Fruit fly (Drosophila melanogaster) whole organism, embryonic: Measurements from ENCODE around the gene CG14642.

ENCODE experiments used
- BEAF-32 ChIP-seq: fragments of 200-800 bp; sonication (Bioruptor generic); optimal IDR thresholded peaks from 3 replicates; lab custom pipeline; 2017; ENCODE audit warnings: missing biosample characterization, missing genetic modification characterization, mild to moderate bottlenecking, moderate library complexity, missing genetic modification reagents
- CG12104 ChIP-seq: fragments of 200-800 bp; sonication (Bioruptor generic); optimal IDR thresholded peaks from 3 replicates; lab custom pipeline; 2016; ENCODE audit warnings: missing biosample characterization, missing genetic modification characterization
- CG13296 ChIP-seq: fragments of 200-800 bp; sonication (Bioruptor generic); optimal IDR thresholded peaks from 3 replicates; lab custom pipeline; 2018; ENCODE audit warnings: missing biosample characterization, mild to moderate bottlenecking, missing genetic modification characterization
- CG13775 ChIP-seq: fragments of 200-800 bp; sonication (Bioruptor generic); optimal IDR thresholded peaks from 3 replicates; lab custom pipeline; 2017; ENCODE audit warnings: missing biosample characterization, mild to moderate bottlenecking, missing genetic modification characterization
- CG13894 ChIP-seq: fragments of 200-800 bp; sonication (Bioruptor generic); optimal IDR thresholded peaks from 3 replicates; lab custom pipeline; 2018; ENCODE audit warnings: missing biosample characterization, mild to moderate bottlenecking, missing genetic modification characterization, moderate library complexity
- CG17186 ChIP-seq: fragments of 200-800 bp; sonication (Bioruptor generic); optimal IDR thresholded peaks from 3 replicates; lab custom pipeline; 2017; ENCODE audit warnings: missing biosample characterization, missing genetic modification reagents, missing genetic modification characterization
- CG2199 ChIP-seq: fragments of 200-800 bp; sonication (Bioruptor generic); IDR thresholded peaks from 3 replicates; pipeline ENCODE4 v1.3.6; 2022; ENCODE audit warnings: missing biosample characterization, missing genetic modification characterization
- CG7271 ChIP-seq: fragments of 200-800 bp; sonication (Bioruptor generic); optimal IDR thresholded peaks from 2 replicates; lab custom pipeline; 2018; ENCODE audit warnings: missing biosample characterization, mild to moderate bottlenecking, missing genetic modification characterization, moderate library complexity
- Dref ChIP-seq: fragments of 200-800 bp; sonication (Bioruptor generic); IDR thresholded peaks from 2 replicates; pipeline ENCODE4 v1.3.6; 2022; ENCODE audit warnings: missing biosample characterization, missing genetic modification characterization
- Ets65A ChIP-seq: fragments of 200-800 bp; sonication (Bioruptor generic); peaks from one replicate; lab custom pipeline; 2016; ENCODE audit warnings: missing biosample characterization, missing genetic modification characterization
- Hey ChIP-seq: fragments of 200-800 bp; sonication (Bioruptor generic); optimal IDR thresholded peaks from 3 replicates; lab custom pipeline; 2018; ENCODE audit warnings: missing biosample characterization, mild to moderate bottlenecking, missing genetic modification characterization
- Med ChIP-seq: fragments of 200-800 bp; sonication (Bioruptor generic); peaks from one replicate; lab custom pipeline; 2016; ENCODE audit warnings: missing biosample characterization, missing genetic modification characterization, mild to moderate bottlenecking, inconsistent platforms, moderate library complexity
- Meics ChIP-seq: fragments of 200-800 bp; sonication (Bioruptor generic); optimal IDR thresholded peaks from 2 replicates; lab custom pipeline; 2017; ENCODE audit warnings: missing biosample characterization, mild to moderate bottlenecking, missing genetic modification characterization
- Pdp1 ChIP-seq, 2 experiments: fragments of 200-800 bp; sonication (Bioruptor generic); optimal IDR thresholded peaks; 3 replicates each; lab custom pipeline; 2016; ENCODE audit warnings: missing biosample characterization in 2 of 2, missing genetic modification characterization in 2 of 2, mild to moderate bottlenecking in 1 of 2, moderate library complexity in 1 of 2
- Ptx1 ChIP-seq: fragments of 200-800 bp; sonication (Bioruptor generic); IDR thresholded peaks from 2 replicates; pipeline ENCODE4 v1.3.6; 2022; ENCODE audit warnings: missing biosample characterization, missing genetic modification characterization
- Rx ChIP-seq: fragments of 200-800 bp; sonication (Bioruptor generic); IDR thresholded peaks from 2 replicates; pipeline ENCODE4 v1.3.6; 2022; ENCODE audit warnings: missing biosample characterization, missing genetic modification characterization
- Sry-δ ChIP-seq: fragments of 200-800 bp; sonication (Bioruptor generic); optimal IDR thresholded peaks from 2 replicates; lab custom pipeline; 2016; ENCODE audit warnings: missing biosample characterization, missing genetic modification characterization
- Usf ChIP-seq: fragments of 200-800 bp; sonication (Bioruptor generic); optimal IDR thresholded peaks from 2 replicates; lab custom pipeline; 2017; ENCODE audit warnings: missing genotype, missing biosample characterization, missing genetic modification characterization
- abd-A ChIP-seq: fragments of 200-800 bp; sonication (Bioruptor generic); optimal IDR thresholded peaks from 3 replicates; lab custom pipeline; 2019; ENCODE audit warnings: missing biosample characterization, mild to moderate bottlenecking, missing genetic modification characterization, moderate library complexity
- amos ChIP-seq: fragments of 200-800 bp; sonication (Bioruptor generic); IDR thresholded peaks from 2 replicates; pipeline ENCODE4 v1.3.6; 2022; ENCODE audit warnings: missing biosample characterization, missing genetic modification characterization; ENCODE audit not compliant: partially characterized antibody
- chinmo ChIP-seq: fragments of 200-800 bp; sonication (Bioruptor generic); IDR thresholded peaks from 4 replicates; pipeline ENCODE4 v1.3.6; 2022; ENCODE audit warnings: missing biosample characterization, missing genetic modification characterization; ENCODE audit not compliant: partially characterized antibody
- ci ChIP-seq: fragments of 200-800 bp; sonication (Bioruptor generic); IDR thresholded peaks from 3 replicates; pipeline ENCODE4 v1.3.6; 2022; ENCODE audit warnings: missing biosample characterization, missing genetic modification characterization
- crol ChIP-seq: fragments of 200-800 bp; sonication (Bioruptor generic); IDR thresholded peaks from 2 replicates; pipeline ENCODE4 v1.3.6; 2022; ENCODE audit warnings: missing biosample characterization, missing genetic modification characterization
- gsb-n ChIP-seq: fragments of 200-800 bp; sonication (Bioruptor generic); optimal IDR thresholded peaks from 3 replicates; lab custom pipeline; 2018; ENCODE audit warnings: missing biosample characterization, mild to moderate bottlenecking, missing genetic modification characterization
- lov ChIP-seq, 2 experiments: fragments of 200-800 bp in 1 of 2; fragments of >200 bp in 1 of 2; sonication (Bioruptor generic) in 1 of 2; IDR thresholded peaks in 1 of 2; optimal IDR thresholded peaks in 1 of 2; 2 replicates in 1 of 2; 3 replicates in 1 of 2; pipeline versions ENCODE4 v1.3.6 to Lab custom; 2017 to 2022; ENCODE audit warnings: missing biosample characterization in 1 of 2, missing genetic modification characterization in 1 of 2
- nerfin-1 ChIP-seq: fragments of 200-800 bp; sonication (Bioruptor generic); optimal IDR thresholded peaks from 3 replicates; lab custom pipeline; 2019; ENCODE audit warnings: missing biosample characterization, mild to moderate bottlenecking, missing genetic modification characterization, moderate library complexity
- nom ChIP-seq: fragments of 200-800 bp; sonication (Bioruptor generic); optimal IDR thresholded peaks from 2 replicates; lab custom pipeline; 2017; ENCODE audit warnings: missing biosample characterization, missing genetic modification characterization, mild to moderate bottlenecking, moderate library complexity, missing genetic modification reagents
- onecut ChIP-seq: fragments of 200-800 bp; sonication (Bioruptor generic); IDR thresholded peaks from 2 replicates; pipeline ENCODE4 v1.3.6; 2022; ENCODE audit warnings: missing biosample characterization, missing genetic modification characterization
- pros ChIP-seq: fragments of 200-800 bp; sonication (Bioruptor generic); optimal IDR thresholded peaks from 3 replicates; lab custom pipeline; 2019; ENCODE audit warnings: missing biosample characterization, mild to moderate bottlenecking, missing genetic modification characterization, moderate library complexity
- tap ChIP-seq: fragments of 200-800 bp; optimal IDR thresholded peaks from 3 replicates; lab custom pipeline; 2019; ENCODE audit warnings: missing biosample characterization, mild to moderate bottlenecking, missing genetic modification characterization, moderate library complexity
- trem ChIP-seq: fragments of 200-800 bp; optimal IDR thresholded peaks from 3 replicates; lab custom pipeline; 2019; ENCODE audit warnings: missing biosample characterization, mild to moderate bottlenecking, missing genetic modification characterization, moderate library complexity
- unc-4 ChIP-seq: fragments of 200-800 bp; sonication (Bioruptor generic); IDR thresholded peaks from 2 replicates; pipeline ENCODE4 v1.3.6; 2022; ENCODE audit warnings: missing biosample characterization, missing genetic modification characterization; ENCODE audit not compliant: partially characterized antibody
- vvl ChIP-seq: fragments of 200-800 bp; sonication (Bioruptor generic); IDR thresholded peaks from 2 replicates; pipeline ENCODE4 v1.3.6; 2022; ENCODE audit warnings: missing biosample characterization, missing genetic modification characterization
- zen2 ChIP-seq: fragments of 200-800 bp; sonication (Bioruptor generic); IDR thresholded peaks from 3 replicates; pipeline ENCODE4 v1.3.6; 2022; ENCODE audit warnings: missing biosample characterization, missing genetic modification characterization; ENCODE audit not compliant: partially characterized antibody
- zfh1 ChIP-seq: fragments of 200-800 bp; sonication (Bioruptor generic); IDR thresholded peaks from 3 replicates; pipeline ENCODE4 v1.3.6; 2022; ENCODE audit warnings: missing biosample characterization, missing genetic modification characterization

Gene CG14642

dm6 chr3R:4291289-4291688 is 48.8 kb upstream of the CG14642 start (continued):
- TF ChIP-seq nom, result peak; percentile 53
- peak; percentile 13 for TF ChIP-seq CG13894 (tag; lab: Kevin White, UChicago)
- TF ChIP-seq Meics (GFP tag; lab: Kevin White, UChicago), result no peak
- TF ChIP-seq Rx (GFP tag; lab: Robert Waterston, UW), result no peak
- no peak for TF ChIP-seq CG17186 (GFP tag; lab: Kevin White, UChicago)
- no peak for TF ChIP-seq trem

- peak; percentile 96 for TF ChIP-seq CG13775 (GFP tag; lab: Kevin White, UChicago)
- TF ChIP-seq tap (tag; lab: Kevin White, UChicago), result no peak
- TF ChIP-seq nerfin-1 (tag; lab: Kevin White, UChicago), result peak; percentile 51
- TF ChIP-seq Ets65A (GFP tag; lab: Kevin White, UChicago), result peak; percentile 16
- no peak for TF ChIP-seq gsb-n
- TF ChIP-seq crol (GFP tag; lab: Robert Waterston, UW), result peak; percentile 26; the same call in 1 of the 2 replicates
- TF ChIP-seq Ptx1 (GFP tag; lab: Robert Waterston, UW), result no peak
- TF ChIP-seq CG2199 (GFP tag; lab: Robert Waterston, UW), result peak; percentile 70; the same call in 2 of the 3 replicates
- TF ChIP-seq abd-A (tag; lab: Kevin White, UChicago), result peak; percentile 20
- peak; percentile 10; the same call in 1 of the 2 replicates for TF ChIP-seq onecut
- TF ChIP-seq pros (GFP tag; lab: Kevin White, UChicago), result peak; percentile 84
- no peak for TF ChIP-seq lov (optimal IDR thresholded peaks at IDR 0.05; lab: Kevin White, UChicago)
- TF ChIP-seq lov (GFP tag; IDR thresholded peaks at IDR 0.05; lab: Robert Waterston, UW), result 0 out of 3 replicates have a peak, but pooled peaks have one; percentile 50
- TF ChIP-seq Hey (tag; lab: Kevin White, UChicago), result peak; percentile 28
- no peak for TF ChIP-seq CG12104 (GFP tag; lab: Kevin White, UChicago)
- peak; percentile 54 for TF ChIP-seq Med
- 0 out of 3 replicates have a peak, but pooled peaks have one; percentile 24 for TF ChIP-seq ci (GFP tag; lab: Robert Waterston, UW)
- 0 out of 2 replicates have a peak, but pooled peaks have one; percentile 26 for TF ChIP-seq vvl (GFP tag; lab: Robert Waterston, UW)
Measured at dm6 chr3R:4284376-4284953, 41.9 kb upstream of the CG14642 start.

dm6 chr3R:4282207-4282606 is 39.7 kb upstream of the CG14642 start:
- TF ChIP-seq crol (GFP tag; lab: Robert Waterston, UW) (no peak), abd-A (tag; lab: Kevin White, UChicago) (peak; percentile 88), Pdp1 (GFP tag; optimal IDR thresholded peaks at IDR 0.05; lab: Kevin White, UChicago) (peak in 1 of 2 experiments; percentile 75), CG7271 (tag; lab: Kevin White, UChicago) (no peak), CG13894 (tag; lab: Kevin White, UChicago) (peak; percentile 61), Dref (GFP tag; lab: Robert Waterston, UW) (peak; percentile 30; the same call in 1 of the 2 replicates), BEAF-32 (peak; percentile 10), CG13296 (GFP tag; lab: Kevin White, UChicago) (no peak), Usf (GFP tag; lab: Kevin White, UChicago) (no peak), Sry-δ (GFP tag; lab: Kevin White, UChicago) (no peak), Hey (tag; lab: Kevin White, UChicago) (peak; percentile 42), chinmo (GFP tag; lab: Robert Waterston, UW) (0 out of 4 replicates have a peak, but pooled peaks have one; percentile 6), zen2 (GFP tag; lab: Robert Waterston, UW) (0 out of 3 replicates have a peak, but pooled peaks have one; percentile 32), zfh1 (GFP tag; lab: Robert Waterston, UW) (no peak), amos (peak; percentile 27; the same call in 1 of the 2 replicates), unc-4 (GFP tag; lab: Robert Waterston, UW) (0 out of 2 replicates have a peak, but pooled peaks have one; percentile 12), onecut (peak; percentile 56)
